Fruit fly (Drosophila melanogaster): ENCODE results near the gene CYLD.

- TF ChIP-seq psq (optimal IDR thresholded peaks at IDR 0.05), result no peak
- TF ChIP-seq pan (optimal IDR thresholded peaks at IDR 0.05), result no peak
- TF ChIP-seq EcR (GFP tag; optimal IDR thresholded peaks at IDR 0.05), result no peak
- TF ChIP-seq usp (GFP tag; optimal IDR thresholded peaks at IDR 0.05), result no peak
- TF ChIP-seq CG8478 (optimal IDR thresholded peaks at IDR 0.05), result no peak
Observed at dm6 chr2L:10315888-10316287, 16.2 kb upstream of the CYLD start.

All from whole organism.